Fruit fly (Drosophila melanogaster) whole organism, embryonic: Measurements from ENCODE around the gene cher.

Source experiments
- Atf-2 ChIP-seq: fragments of 200-800 bp; sonication (Bioruptor generic); optimal IDR thresholded peaks from 2 replicates; lab custom pipeline; 2016; ENCODE audit warnings: missing biosample characterization, missing genetic modification characterization
- Bgb ChIP-seq: fragments of 200-800 bp; sonication (Bioruptor generic); IDR thresholded peaks from 2 replicates; pipeline ENCODE4 v1.3.6; 2022; ENCODE audit warnings: missing biosample characterization, missing genetic modification characterization; ENCODE audit not compliant: partially characterized antibody
- CG10147 ChIP-seq: fragments of 200-800 bp; sonication (Bioruptor generic); optimal IDR thresholded peaks from 2 replicates; lab custom pipeline; 2019; ENCODE audit warnings: missing biosample characterization, mild to moderate bottlenecking, missing genetic modification characterization, moderate library complexity
- CG10366 ChIP-seq: fragments of 200-800 bp; sonication (Bioruptor generic); IDR thresholded peaks from 2 replicates; pipeline ENCODE4 v1.3.6; 2022; ENCODE audit warnings: missing biosample characterization, missing genetic modification characterization
- CG11093 ChIP-seq: fragments of 200-800 bp; sonication (Bioruptor generic); IDR thresholded peaks from 3 replicates; pipeline ENCODE4 v1.3.6; 2022; ENCODE audit warnings: missing biosample characterization, missing genetic modification characterization
- CG15011 ChIP-seq: fragments of 200-800 bp; sonication (Bioruptor generic); optimal IDR thresholded peaks from 3 replicates; lab custom pipeline; 2018; ENCODE audit warnings: missing biosample characterization, mild to moderate bottlenecking, missing genetic modification characterization
- CG17361 ChIP-seq: fragments of 200-800 bp; sonication (Bioruptor generic); IDR thresholded peaks from 3 replicates; pipeline ENCODE4 v1.3.6; 2022; ENCODE audit warnings: missing biosample characterization, missing genetic modification characterization
- CG2129 ChIP-seq: fragments of 200-800 bp; sonication (Bioruptor generic); IDR thresholded peaks from 2 replicates; pipeline ENCODE4 v1.3.6; 2022; ENCODE audit warnings: missing biosample characterization, missing genetic modification characterization; ENCODE audit not compliant: partially characterized antibody
- CG31388 ChIP-seq: fragments of 200-800 bp; sonication (Bioruptor generic); optimal IDR thresholded peaks from 2 replicates; lab custom pipeline; 2016; ENCODE audit warnings: missing biosample characterization, missing genetic modification characterization
- CG3163 ChIP-seq: fragments of 200-800 bp; sonication (Bioruptor generic); optimal IDR thresholded peaks from 3 replicates; lab custom pipeline; 2016; ENCODE audit warnings: missing biosample characterization, missing genetic modification characterization
- CG32532 ChIP-seq: fragments of 200-800 bp; sonication (Bioruptor generic); IDR thresholded peaks from 2 replicates; pipeline ENCODE4 v1.3.6; 2022; ENCODE audit warnings: missing biosample characterization, missing genetic modification characterization
- CG34422 ChIP-seq: fragments of 200-800 bp; sonication (Bioruptor generic); IDR thresholded peaks from 3 replicates; pipeline ENCODE4 v1.3.6; 2022; ENCODE audit warnings: missing biosample characterization, missing genetic modification characterization
- CG43689 ChIP-seq: fragments of 200-800 bp; sonication (Bioruptor generic); IDR thresholded peaks from 2 replicates; pipeline ENCODE4 v1.3.6; 2022; ENCODE audit warnings: missing biosample characterization, missing genetic modification characterization
- CG6175 ChIP-seq: fragments of 200-800 bp; sonication (Bioruptor generic); IDR thresholded peaks from 3 replicates; pipeline ENCODE4 v1.3.6; 2022; ENCODE audit warnings: missing biosample characterization, missing genetic modification characterization
- CG6654 ChIP-seq: fragments of 200-800 bp; sonication (Bioruptor generic); optimal IDR thresholded peaks from 2 replicates; lab custom pipeline; 2017; ENCODE audit warnings: missing biosample characterization, mild to moderate bottlenecking, missing genetic modification characterization
- CG6689 ChIP-seq: fragments of 200-800 bp; sonication (Bioruptor generic); IDR thresholded peaks from 2 replicates; pipeline ENCODE4 v1.3.6; 2022; ENCODE audit warnings: missing biosample characterization, missing genetic modification characterization
- CG6854 ChIP-seq: fragments of 200-800 bp; sonication (Bioruptor generic); optimal IDR thresholded peaks from 3 replicates; lab custom pipeline; 2017; ENCODE audit warnings: missing biosample characterization, mild to moderate bottlenecking, missing genetic modification characterization
- CG7357 ChIP-seq: fragments of 200-800 bp; sonication (Bioruptor generic); IDR thresholded peaks from 3 replicates; pipeline ENCODE4 v1.3.6; 2022; ENCODE audit warnings: missing biosample characterization, missing genetic modification characterization
- CG9932 ChIP-seq: fragments of 200-800 bp; sonication (Bioruptor generic); IDR thresholded peaks from 2 replicates; pipeline ENCODE4 v1.3.6; 2022; ENCODE audit warnings: missing biosample characterization, missing genetic modification characterization
- E2f1 ChIP-seq: fragments of 200-800 bp; sonication (Bioruptor generic); IDR thresholded peaks from 2 replicates; pipeline ENCODE4 v1.3.6; 2022; ENCODE audit warnings: missing biosample characterization, missing genetic modification characterization
- E2f2 ChIP-seq: fragments of 200-800 bp; sonication (Bioruptor generic); IDR thresholded peaks from 2 replicates; pipeline ENCODE4 v1.3.6; 2022; ENCODE audit warnings: missing biosample characterization, missing genetic modification characterization
- Ets65A ChIP-seq: fragments of 200-800 bp; sonication (Bioruptor generic); peaks from one replicate; lab custom pipeline; 2016; ENCODE audit warnings: missing biosample characterization, missing genetic modification characterization
- Ets97D ChIP-seq: fragments of 200-800 bp; sonication (Bioruptor generic); optimal IDR thresholded peaks from 3 replicates; lab custom pipeline; 2016; ENCODE audit warnings: missing biosample characterization, missing genetic modification characterization
- Gsc ChIP-seq: fragments of 200-800 bp; sonication (Bioruptor generic); IDR thresholded peaks from 2 replicates; pipeline ENCODE4 v1.3.6; 2022; ENCODE audit warnings: missing biosample characterization, missing genetic modification characterization
- Kr ChIP-seq: fragments of 200-800 bp; sonication (Bioruptor generic); optimal IDR thresholded peaks from 2 replicates; lab custom pipeline; 2017; ENCODE audit warnings: missing biosample characterization, mild to moderate bottlenecking, missing genetic modification characterization
- Neu2 ChIP-seq: fragments of 200-800 bp; sonication (Bioruptor generic); optimal IDR thresholded peaks from 3 replicates; lab custom pipeline; 2016; ENCODE audit warnings: missing biosample characterization, missing genetic modification characterization, borderline replicate concordance
- Ravus ChIP-seq: fragments of 200-800 bp; sonication (Bioruptor generic); IDR thresholded peaks from 2 replicates; pipeline ENCODE4 v1.3.6; 2022; ENCODE audit warnings: missing biosample characterization, missing genetic modification characterization
- Sox102F ChIP-seq: fragments of 200-800 bp; sonication (Bioruptor generic); optimal IDR thresholded peaks from 2 replicates; lab custom pipeline; 2018; ENCODE audit warnings: missing biosample characterization, mild to moderate bottlenecking, missing genetic modification characterization, moderate library complexity
- bsh ChIP-seq, 2 experiments: fragments of 200-800 bp; sonication (Bioruptor generic); optimal IDR thresholded peaks; 2 replicates each; lab custom pipeline; 2017 to 2018; ENCODE audit warnings: mild to moderate bottlenecking in 2 of 2, missing biosample characterization in 2 of 2, missing genetic modification characterization in 2 of 2, moderate library complexity in 1 of 2
- croc ChIP-seq: fragments of 200-800 bp; sonication (Bioruptor generic); conservative IDR thresholded peaks from 3 replicates; pipeline ENCODE4 v1.3.6; 2022; ENCODE audit warnings: missing biosample characterization, missing genetic modification characterization
- fru ChIP-seq: fragments of >200 bp; optimal IDR thresholded peaks from 2 replicates; lab custom pipeline; 2017
- gsb-n ChIP-seq: fragments of 200-800 bp; sonication (Bioruptor generic); optimal IDR thresholded peaks from 3 replicates; lab custom pipeline; 2018; ENCODE audit warnings: missing biosample characterization, mild to moderate bottlenecking, missing genetic modification characterization
- gt ChIP-seq: fragments of 200-800 bp; sonication (Bioruptor generic); IDR thresholded peaks from 2 replicates; pipeline ENCODE4 v1.3.6; 2022; ENCODE audit warnings: missing biosample characterization, missing genetic modification characterization
- hb ChIP-seq: fragments of 200-800 bp; sonication (Bioruptor generic); IDR thresholded peaks from 3 replicates; pipeline ENCODE4 v1.3.6; 2022; ENCODE audit warnings: missing biosample characterization, missing genetic modification characterization; ENCODE audit not compliant: partially characterized antibody
- insv ChIP-seq, 2 experiments: fragments of 200-800 bp; sonication (Bioruptor generic); optimal IDR thresholded peaks; 3 replicates each; lab custom pipeline; 2016 to 2018; ENCODE audit warnings: missing biosample characterization in 2 of 2, missing genetic modification characterization in 2 of 2
- kay ChIP-seq: fragments of 200-800 bp; sonication (Bioruptor generic); optimal IDR thresholded peaks from 2 replicates; lab custom pipeline; 2016; ENCODE audit warnings: missing biosample characterization, missing genetic modification characterization
- nerfin-1 ChIP-seq: fragments of 200-800 bp; sonication (Bioruptor generic); optimal IDR thresholded peaks from 3 replicates; lab custom pipeline; 2019; ENCODE audit warnings: missing biosample characterization, mild to moderate bottlenecking, missing genetic modification characterization, moderate library complexity
- nom ChIP-seq: fragments of 200-800 bp; sonication (Bioruptor generic); optimal IDR thresholded peaks from 2 replicates; lab custom pipeline; 2017; ENCODE audit warnings: missing biosample characterization, missing genetic modification characterization, mild to moderate bottlenecking, moderate library complexity, missing genetic modification reagents
- pan ChIP-seq, 4 experiments: fragments of >200 bp in 3 of 4; fragments of 200-800 bp in 1 of 4; sonication (Bioruptor generic) in 1 of 4; optimal IDR thresholded peaks in 3 of 4; IDR thresholded peaks in 1 of 4; 2 replicates each; pipeline versions ENCODE4 v1.3.6 to Lab custom; 2017 to 2022; ENCODE audit warnings: missing biosample characterization in 2 of 4, missing genetic modification characterization in 2 of 4, mixed read lengths in 1 of 4
- pfk ChIP-seq: fragments of 200-800 bp; sonication (Bioruptor generic); optimal IDR thresholded peaks from 2 replicates; lab custom pipeline; 2018; ENCODE audit warnings: missing biosample characterization, mild to moderate bottlenecking, missing genetic modification characterization, moderate library complexity
- prd ChIP-seq, 3 experiments: fragments of >200 bp in 2 of 3; fragments of 200-800 bp in 1 of 3; sonication (Bioruptor generic) in 1 of 3; optimal IDR thresholded peaks in 2 of 3; IDR thresholded peaks in 1 of 3; 2 replicates in 2 of 3; 3 replicates in 1 of 3; pipeline versions ENCODE4 v1.3.6 to Lab custom; 2017 to 2022; ENCODE audit warnings: missing biosample characterization in 1 of 3, missing genetic modification characterization in 1 of 3
- psq ChIP-seq: fragments of 200-800 bp; sonication (Bioruptor generic); optimal IDR thresholded peaks from 2 replicates; lab custom pipeline; 2017; ENCODE audit warnings: missing biosample characterization, missing genetic modification characterization
- sd ChIP-seq: fragments of 200-800 bp; sonication (Bioruptor generic); optimal IDR thresholded peaks from 3 replicates; lab custom pipeline; 2018; ENCODE audit warnings: missing biosample characterization, mild to moderate bottlenecking, missing genetic modification characterization, moderate library complexity
- slou ChIP-seq: fragments of 200-800 bp; sonication (Bioruptor generic); optimal IDR thresholded peaks from 3 replicates; lab custom pipeline; 2016; ENCODE audit warnings: missing biosample characterization, missing genetic modification characterization
- slp2 ChIP-seq: fragments of 200-800 bp; sonication (Bioruptor generic); optimal IDR thresholded peaks from 2 replicates; lab custom pipeline; 2016; ENCODE audit warnings: missing biosample characterization, missing genetic modification characterization
- sna ChIP-seq: fragments of 200-800 bp; sonication (Bioruptor generic); IDR thresholded peaks from 2 replicates; pipeline ENCODE4 v1.3.6; 2022; ENCODE audit warnings: missing biosample characterization, missing genetic modification characterization; ENCODE audit not compliant: partially characterized antibody
- tin ChIP-seq: fragments of 200-800 bp; sonication (Bioruptor generic); optimal IDR thresholded peaks from 3 replicates; lab custom pipeline; 2016; ENCODE audit warnings: missing biosample characterization, missing genetic modification characterization
- usp ChIP-seq: fragments of >200 bp; optimal IDR thresholded peaks from 2 replicates; lab custom pipeline; 2017; ENCODE audit warnings: missing biosample characterization, missing genetic modification characterization
- zen ChIP-seq: fragments of 200-800 bp; sonication (Bioruptor generic); optimal IDR thresholded peaks from 3 replicates; lab custom pipeline; 2018; ENCODE audit warnings: missing biosample characterization, mild to moderate bottlenecking, missing genetic modification characterization, moderate library complexity

cher gene

dm6 chr3R:17080666-17081358, 44.4 kb downstream of the cher start (continued):
- peak; percentile 76 for TF ChIP-seq gt (GFP tag; lab: Robert Waterston, UW)
- peak; percentile 78 for TF ChIP-seq E2f2 (GFP tag; lab: Robert Waterston, UW)
- peak; percentile 96 for TF ChIP-seq Ets65A (GFP tag; lab: Kevin White, UChicago)
- no peak for TF ChIP-seq Bgb (GFP tag; lab: Robert Waterston, UW)
- TF ChIP-seq insv (GFP tag; optimal IDR thresholded peaks at IDR 0.05; lab: Kevin White, UChicago) = peak; percentile 44 to 60
- TF ChIP-seq tin (GFP tag; lab: Kevin White, UChicago) = peak; percentile 94
- peak; percentile 82 for TF ChIP-seq zen
- TF ChIP-seq CG2129 (GFP tag; lab: Robert Waterston, UW) = no peak
- no peak for TF ChIP-seq Neu2 (GFP tag; lab: Kevin White, UChicago)
- no peak for TF ChIP-seq pfk (GFP tag; lab: Kevin White, UChicago)
- peak; percentile 66 for TF ChIP-seq Kr (GFP tag; lab: Kevin White, UChicago)
- TF ChIP-seq Gsc (GFP tag; lab: Robert Waterston, UW) = no peak
- peak; percentile 85 for TF ChIP-seq CG43689 (GFP tag; lab: Robert Waterston, UW)
- TF ChIP-seq CG31388 (GFP tag; lab: Kevin White, UChicago) = peak; percentile 73
- no peak for TF ChIP-seq pan (optimal IDR thresholded peaks at IDR 0.05; lab: Kevin White, UChicago)
- peak in 1 of 2 experiments; percentile 96 for TF ChIP-seq pan (GFP tag; optimal IDR thresholded peaks at IDR 0.05 in 1 of 2, IDR thresholded peaks at IDR 0.05 in 1 of 2)
- peak; percentile 82 for TF ChIP-seq CG6175
- peak; percentile 87 for TF ChIP-seq Atf-2 (GFP tag; lab: Kevin White, UChicago)
- TF ChIP-seq CG32532 = peak; percentile 94
- peak; percentile 90 for TF ChIP-seq nom (GFP tag; lab: Kevin White, UChicago)
- TF ChIP-seq sd (tag; lab: Kevin White, UChicago) = peak; percentile 85
- TF ChIP-seq Sox102F = peak; percentile 96
- TF ChIP-seq bsh (GFP tag; optimal IDR thresholded peaks at IDR 0.05; lab: Kevin White, UChicago) = peak; percentile 96 to 97
- peak; percentile 85 for TF ChIP-seq CG6654
- TF ChIP-seq CG9932 (GFP tag; lab: Robert Waterston, UW) = peak; percentile 86
- TF ChIP-seq CG11093 (GFP tag; lab: Robert Waterston, UW) = peak; percentile 88
- peak; percentile 92 for TF ChIP-seq slou (GFP tag; lab: Kevin White, UChicago)
- TF ChIP-seq CG3163 (GFP tag; lab: Kevin White, UChicago) = peak; percentile 61
- peak; percentile 96 for TF ChIP-seq CG17361 (GFP tag; lab: Robert Waterston, UW)
- peak; percentile 91 for TF ChIP-seq CG15011 (GFP tag; lab: Kevin White, UChicago)
- peak; percentile 91 for TF ChIP-seq kay (GFP tag; lab: Kevin White, UChicago)
- TF ChIP-seq Ets97D (GFP tag; lab: Kevin White, UChicago) = peak; percentile 69
- TF ChIP-seq CG10147 (GFP tag; lab: Kevin White, UChicago) = peak; percentile 88
- peak; percentile 91 for TF ChIP-seq CG10366
- peak; percentile 94 for TF ChIP-seq nerfin-1
- peak; percentile 94 for TF ChIP-seq E2f1 (GFP tag; lab: Robert Waterston, UW)
- no peak for TF ChIP-seq usp
- no peak for TF ChIP-seq hb
- peak; percentile 67 for TF ChIP-seq psq (GFP tag; lab: Kevin White, UChicago)
- peak; percentile 95 for TF ChIP-seq CG6689 (GFP tag; lab: Robert Waterston, UW)
- TF ChIP-seq CG34422 (GFP tag; lab: Robert Waterston, UW) = peak; percentile 94
- TF ChIP-seq CG7357 (GFP tag; lab: Robert Waterston, UW) = peak; percentile 85
- TF ChIP-seq slp2 = peak; percentile 90
- TF ChIP-seq sna (GFP tag; lab: Robert Waterston, UW) = no peak
- peak; percentile 88 for TF ChIP-seq croc
- TF ChIP-seq fru = no peak
- TF ChIP-seq CG6854 (GFP tag; lab: Kevin White, UChicago) = peak; percentile 95
- TF ChIP-seq gsb-n (tag; lab: Kevin White, UChicago) = peak; percentile 95
- TF ChIP-seq Ravus (GFP tag; lab: Robert Waterston, UW) = peak; percentile 73
- no peak for TF ChIP-seq prd (optimal IDR thresholded peaks at IDR 0.05; lab: Kevin White, UChicago)
- TF ChIP-seq prd (GFP tag; IDR thresholded peaks at IDR 0.05; lab: Robert Waterston, UW) = peak; percentile 94
